Fruit fly (Drosophila melanogaster): Measurements from ENCODE around the gene CG15561.

The CG15561 gene

dm6 chr3R:31247281-31247995 is 31.7 kb upstream of the CG15561 start (continued):
- TF ChIP-seq Sox14 (GFP tag; optimal IDR thresholded peaks at IDR 0.05) = peak; percentile 51
- TF ChIP-seq CG8632 (GFP tag; optimal IDR thresholded peaks at IDR 0.05) = peak; percentile 73
- peak; percentile 31 for TF ChIP-seq CG6854 (GFP tag; optimal IDR thresholded peaks at IDR 0.05)
- no peak for TF ChIP-seq vri (GFP tag; optimal IDR thresholded peaks at IDR 0.05)
- TF ChIP-seq acj6 (GFP tag; optimal IDR thresholded peaks at IDR 0.05) = peak; percentile 68
- TF ChIP-seq Lpt (GFP tag; optimal IDR thresholded peaks at IDR 0.05) = peak; percentile 6
- TF ChIP-seq Hr4 (GFP tag; optimal IDR thresholded peaks at IDR 0.05) = peak; percentile 32
- peak; percentile 82 for TF ChIP-seq topi (GFP tag; optimal IDR thresholded peaks at IDR 0.05)
- peak; percentile 68 for TF ChIP-seq OdsH (GFP tag; optimal IDR thresholded peaks at IDR 0.05)
- peak; percentile 82 for TF ChIP-seq CG6792 (GFP tag; optimal IDR thresholded peaks at IDR 0.05)
- peak; percentile 77 for TF ChIP-seq Hr39 (GFP tag; optimal IDR thresholded peaks at IDR 0.05)
- TF ChIP-seq CG16779 (tag; optimal IDR thresholded peaks at IDR 0.05) = no peak
- no peak for TF ChIP-seq CG3032 (tag; optimal IDR thresholded peaks at IDR 0.05)
- no peak for TF ChIP-seq ss (GFP tag; optimal IDR thresholded peaks at IDR 0.05)
- TF ChIP-seq fd59A (GFP tag; optimal IDR thresholded peaks at IDR 0.05) = no peak
- TF ChIP-seq achi (GFP tag; optimal IDR thresholded peaks at IDR 0.05) = peak; percentile 73
- peak; percentile 74 for TF ChIP-seq CG6163 (GFP tag; IDR thresholded peaks at IDR 0.05)
- peak; percentile 16 for TF ChIP-seq CG10631 (GFP tag; optimal IDR thresholded peaks at IDR 0.05)
- TF ChIP-seq CG11294 (GFP tag; IDR thresholded peaks at IDR 0.05) = no peak
- TF ChIP-seq Eip78C (GFP tag) = peak; percentile 93
- TF ChIP-seq CG34406 (GFP tag; optimal IDR thresholded peaks at IDR 0.05) = peak; percentile 77
- TF ChIP-seq CG11902 (GFP tag; optimal IDR thresholded peaks at IDR 0.05) = peak; percentile 65
- peak; percentile 81 for TF ChIP-seq Sox102F (GFP tag; optimal IDR thresholded peaks at IDR 0.05)
- TF ChIP-seq Ets21C (GFP tag; optimal IDR thresholded peaks at IDR 0.05) = peak; percentile 73
- TF ChIP-seq Eip75B (GFP tag; optimal IDR thresholded peaks at IDR 0.05) = peak; percentile 38
- peak; percentile 62 for TF ChIP-seq net (GFP tag; optimal IDR thresholded peaks at IDR 0.05)
- TF ChIP-seq svp (GFP tag) = peak; percentile 93
- no peak for TF ChIP-seq spab (GFP tag; optimal IDR thresholded peaks at IDR 0.05)
- TF ChIP-seq CG15336 (GFP tag; IDR thresholded peaks at IDR 0.05) = peak; percentile 33
- TF ChIP-seq CG7368 (GFP tag; optimal IDR thresholded peaks at IDR 0.05) = peak; percentile 68
- TF ChIP-seq fd85E (GFP tag; optimal IDR thresholded peaks at IDR 0.05) = peak; percentile 37
- no peak for TF ChIP-seq Ets96B (tag; optimal IDR thresholded peaks at IDR 0.05)
- TF ChIP-seq Gug (GFP tag; IDR thresholded peaks at IDR 0.05) = no peak

- TF ChIP-seq CG16779 (tag; optimal IDR thresholded peaks at IDR 0.05) = no peak
- TF ChIP-seq salr (GFP tag; optimal IDR thresholded peaks at IDR 0.05) = no peak
- TF ChIP-seq CG31627 (GFP tag; optimal IDR thresholded peaks at IDR 0.05) = no peak
- TF ChIP-seq Eip93F (GFP tag; optimal IDR thresholded peaks at IDR 0.05) = no peak
- TF ChIP-seq lz (GFP tag; optimal IDR thresholded peaks at IDR 0.05) = no peak
- peak; percentile 4 for TF ChIP-seq CG6854 (GFP tag; optimal IDR thresholded peaks at IDR 0.05)
- no peak for TF ChIP-seq CG3032 (tag; optimal IDR thresholded peaks at IDR 0.05)
- TF ChIP-seq Blimp-1 (GFP tag; optimal IDR thresholded peaks at IDR 0.05) = peak; percentile 77
Measured at dm6 chr3R:31245785-31246184, 30.0 kb upstream of the CG15561 start.

dm6 chr3R:31243079-31243668 is 27.4 kb upstream of the CG15561 start:
- TF ChIP-seq topi (GFP tag; optimal IDR thresholded peaks at IDR 0.05) (no peak), CG10631 (GFP tag; optimal IDR thresholded peaks at IDR 0.05) (no peak), CG10669 (GFP tag; optimal IDR thresholded peaks at IDR 0.05) (no peak), CG4318 (GFP tag; optimal IDR thresholded peaks at IDR 0.05) (peak; percentile 44), CG3032 (tag; optimal IDR thresholded peaks at IDR 0.05) (no peak), eg (GFP tag; IDR thresholded peaks at IDR 0.05) (peak; percentile 83), Sox15 (GFP tag; optimal IDR thresholded peaks at IDR 0.05) (no peak), Smox (GFP tag; optimal IDR thresholded peaks at IDR 0.05) (no peak), Sox14 (GFP tag; optimal IDR thresholded peaks at IDR 0.05) (no peak), CG3919 (GFP tag; optimal IDR thresholded peaks at IDR 0.05) (peak; percentile 29), Hr4 (GFP tag; optimal IDR thresholded peaks at IDR 0.05) (peak; percentile 80), Ets21C (GFP tag; optimal IDR thresholded peaks at IDR 0.05) (no peak), CG6792 (GFP tag; optimal IDR thresholded peaks at IDR 0.05) (no peak), dac (GFP tag; optimal IDR thresholded peaks at IDR 0.05) (peak; percentile 46), achi (GFP tag; optimal IDR thresholded peaks at IDR 0.05) (peak; percentile 11), Met (GFP tag; optimal IDR thresholded peaks at IDR 0.05) (no peak), CG32006 (GFP tag; optimal IDR thresholded peaks at IDR 0.05) (peak; percentile 73), CG6276 (GFP tag; optimal IDR thresholded peaks at IDR 0.05) (peak; percentile 37), Gug (GFP tag; IDR thresholded peaks at IDR 0.05) (peak; percentile 29; the same call in 1 of the 2 replicates)

Measured in whole organism, prepupa.